Fruit fly (Drosophila melanogaster) whole organism, embryonic: Measurements from ENCODE around the gene CG14731.
A peak's percentile ranks its signal among the peaks of the same experiment; 100 is the strongest.

Source experiments
- CG10274 ChIP-seq: fragments of 200-800 bp; sonication (Bioruptor generic); optimal IDR thresholded peaks from 3 replicates; lab custom pipeline; 2017; ENCODE audit warnings: missing biosample characterization, mild to moderate bottlenecking, missing genetic modification characterization
- CG12744 ChIP-seq: fragments of 200-800 bp; sonication (Bioruptor generic); optimal IDR thresholded peaks from 2 replicates; lab custom pipeline; 2016; ENCODE audit warnings: missing biosample characterization, missing genetic modification characterization
- CG13894 ChIP-seq: fragments of 200-800 bp; sonication (Bioruptor generic); optimal IDR thresholded peaks from 3 replicates; lab custom pipeline; 2018; ENCODE audit warnings: missing biosample characterization, mild to moderate bottlenecking, missing genetic modification characterization, moderate library complexity
- CG14667 ChIP-seq: fragments of 200-800 bp; sonication (Bioruptor generic); IDR thresholded peaks from 2 replicates; pipeline ENCODE4 v1.3.6; 2022; ENCODE audit warnings: missing biosample characterization, missing genetic modification characterization
- CG14710 ChIP-seq: fragments of 200-800 bp; sonication (Bioruptor generic); optimal IDR thresholded peaks from 3 replicates; lab custom pipeline; 2019; ENCODE audit warnings: missing biosample characterization, mild to moderate bottlenecking, missing genetic modification characterization, moderate library complexity
- CG17612 ChIP-seq: fragments of 200-800 bp; sonication (Bioruptor generic); IDR thresholded peaks from 2 replicates; pipeline ENCODE4 v1.3.6; 2022; ENCODE audit warnings: missing biosample characterization, missing genetic modification characterization
- CG18011 ChIP-seq: fragments of 200-800 bp; sonication (Bioruptor generic); optimal IDR thresholded peaks from 2 replicates; lab custom pipeline; 2017; ENCODE audit warnings: missing biosample characterization, missing genetic modification characterization, mild to moderate bottlenecking, moderate library complexity, missing genotype
- CG3065 ChIP-seq: fragments of 200-800 bp; sonication (Bioruptor generic); optimal IDR thresholded peaks from 2 replicates; lab custom pipeline; 2016; ENCODE audit warnings: missing biosample characterization, missing genetic modification characterization
- CG33557 ChIP-seq: fragments of 200-800 bp; sonication (Bioruptor generic); optimal IDR thresholded peaks from 2 replicates; lab custom pipeline; 2019; ENCODE audit warnings: missing biosample characterization, mild to moderate bottlenecking, missing genetic modification characterization, moderate library complexity
- CG42726 ChIP-seq: fragments of 200-800 bp; sonication (Bioruptor generic); IDR thresholded peaks from 2 replicates; pipeline ENCODE4 v1.3.6; 2022; ENCODE audit warnings: missing biosample characterization, missing genetic modification characterization; ENCODE audit not compliant: partially characterized antibody
- CG43689 ChIP-seq: fragments of 200-800 bp; sonication (Bioruptor generic); IDR thresholded peaks from 2 replicates; pipeline ENCODE4 v1.3.6; 2022; ENCODE audit warnings: missing biosample characterization, missing genetic modification characterization
- CG4854 ChIP-seq: fragments of 200-800 bp; sonication (Bioruptor generic); optimal IDR thresholded peaks from 2 replicates; lab custom pipeline; 2016; ENCODE audit warnings: missing biosample characterization, missing genetic modification characterization, inconsistent platforms
- CG6683 ChIP-seq: fragments of 200-800 bp; sonication (Bioruptor generic); optimal IDR thresholded peaks from 2 replicates; lab custom pipeline; 2017; ENCODE audit warnings: missing biosample characterization, mild to moderate bottlenecking, missing genetic modification characterization, missing genetic modification reagents
- CG7745 ChIP-seq: fragments of 200-800 bp; sonication (Bioruptor generic); optimal IDR thresholded peaks from 2 replicates; lab custom pipeline; 2018; ENCODE audit warnings: missing biosample characterization, mild to moderate bottlenecking, missing genetic modification characterization, moderate library complexity
- CG7963 ChIP-seq: fragments of 200-800 bp; sonication (Bioruptor generic); IDR thresholded peaks from 3 replicates; pipeline ENCODE4 v1.3.6; 2022; ENCODE audit warnings: missing biosample characterization, missing genetic modification characterization; ENCODE audit not compliant: partially characterized antibody
- CG8478 ChIP-seq: fragments of >200 bp; optimal IDR thresholded peaks from 2 replicates; lab custom pipeline; 2018
- CG9437 ChIP-seq: fragments of 200-800 bp; sonication (Bioruptor generic); optimal IDR thresholded peaks from 2 replicates; lab custom pipeline; 2018; ENCODE audit warnings: missing biosample characterization, mild to moderate bottlenecking, missing genetic modification characterization
- CTCF ChIP-seq: fragments of 200-800 bp; sonication (Bioruptor generic); optimal IDR thresholded peaks from 2 replicates; lab custom pipeline; 2017; ENCODE audit warnings: missing biosample characterization, mild to moderate bottlenecking, missing genetic modification characterization, moderate library complexity
- Dll ChIP-seq: fragments of 200-800 bp; sonication (Bioruptor generic); IDR thresholded peaks from 4 replicates; pipeline ENCODE4 v1.3.6; 2022; ENCODE audit warnings: missing biosample characterization, missing genetic modification characterization; ENCODE audit not compliant: partially characterized antibody
- Drgx ChIP-seq: fragments of 200-800 bp; sonication (Bioruptor generic); IDR thresholded peaks from 2 replicates; pipeline ENCODE4 v1.3.6; 2022; ENCODE audit warnings: missing biosample characterization, missing genetic modification characterization
- ERR ChIP-seq: fragments of 200-800 bp; sonication (Bioruptor generic); optimal IDR thresholded peaks from 2 replicates; lab custom pipeline; 2016; ENCODE audit warnings: missing biosample characterization, missing genetic modification characterization
- Gsc ChIP-seq: fragments of 200-800 bp; sonication (Bioruptor generic); IDR thresholded peaks from 2 replicates; pipeline ENCODE4 v1.3.6; 2022; ENCODE audit warnings: missing biosample characterization, missing genetic modification characterization
- Hr3 ChIP-seq: fragments of 200-800 bp; sonication (Bioruptor generic); optimal IDR thresholded peaks from 3 replicates; lab custom pipeline; 2016; ENCODE audit warnings: missing biosample characterization, missing genetic modification characterization
- NC2β ChIP-seq: fragments of 200-800 bp; sonication (Bioruptor generic); optimal IDR thresholded peaks from 2 replicates; lab custom pipeline; 2016; ENCODE audit warnings: missing biosample characterization, missing genetic modification characterization
- NfI ChIP-seq: fragments of 200-800 bp; sonication (Bioruptor generic); optimal IDR thresholded peaks from 3 replicates; lab custom pipeline; 2018; ENCODE audit warnings: missing biosample characterization, mild to moderate bottlenecking, missing genetic modification characterization, moderate library complexity
- Sox102F ChIP-seq: fragments of 200-800 bp; sonication (Bioruptor generic); optimal IDR thresholded peaks from 2 replicates; lab custom pipeline; 2018; ENCODE audit warnings: missing biosample characterization, mild to moderate bottlenecking, missing genetic modification characterization, moderate library complexity
- Sry-δ ChIP-seq: fragments of 200-800 bp; sonication (Bioruptor generic); optimal IDR thresholded peaks from 2 replicates; lab custom pipeline; 2016; ENCODE audit warnings: missing biosample characterization, missing genetic modification characterization
- Stat92E ChIP-seq, 3 experiments: fragments of >200 bp in 2 of 3; fragments of 200-800 bp in 1 of 3; sonication (Bioruptor generic) in 1 of 3; optimal IDR thresholded peaks; 2 replicates each; lab custom pipeline; 2017 to 2019; ENCODE audit warnings: missing biosample characterization in 3 of 3, missing genetic modification characterization in 3 of 3, mild to moderate bottlenecking in 1 of 3, moderate library complexity in 1 of 3
- ara ChIP-seq: fragments of 200-800 bp; sonication (Bioruptor generic); IDR thresholded peaks from 2 replicates; pipeline ENCODE4 v1.3.6; 2022; ENCODE audit warnings: missing biosample characterization, missing genetic modification characterization
- cad ChIP-seq: fragments of >200 bp; optimal IDR thresholded peaks from 2 replicates; lab custom pipeline; 2017; ENCODE audit warnings: missing biosample characterization, missing genetic modification characterization
- crc ChIP-seq: fragments of 200-800 bp; sonication (Bioruptor generic); optimal IDR thresholded peaks from 2 replicates; lab custom pipeline; 2016; ENCODE audit warnings: missing biosample characterization, missing genetic modification characterization
- cwo ChIP-seq: fragments of 200-800 bp; sonication (Bioruptor generic); optimal IDR thresholded peaks from 3 replicates; lab custom pipeline; 2017; ENCODE audit warnings: missing biosample characterization, missing genetic modification characterization, mild to moderate bottlenecking, moderate library complexity, missing genetic modification reagents
- fd64A ChIP-seq: fragments of 200-800 bp; sonication (Bioruptor generic); optimal IDR thresholded peaks from 3 replicates; lab custom pipeline; 2018; ENCODE audit warnings: missing biosample characterization, mild to moderate bottlenecking, missing genetic modification characterization
- gce ChIP-seq: fragments of 200-800 bp; sonication (Bioruptor generic); IDR thresholded peaks from 3 replicates; pipeline ENCODE4 v1.3.6; 2022; ENCODE audit warnings: missing biosample characterization, missing genetic modification characterization
- gem ChIP-seq: fragments of 200-800 bp; sonication (Bioruptor generic); optimal IDR thresholded peaks from 2 replicates; lab custom pipeline; 2019; ENCODE audit warnings: missing biosample characterization, mild to moderate bottlenecking, missing genetic modification characterization, moderate library complexity
- gsb-n ChIP-seq: fragments of 200-800 bp; sonication (Bioruptor generic); optimal IDR thresholded peaks from 3 replicates; lab custom pipeline; 2018; ENCODE audit warnings: missing biosample characterization, mild to moderate bottlenecking, missing genetic modification characterization
- hb ChIP-seq: fragments of 200-800 bp; sonication (Bioruptor generic); IDR thresholded peaks from 3 replicates; pipeline ENCODE4 v1.3.6; 2022; ENCODE audit warnings: missing biosample characterization, missing genetic modification characterization; ENCODE audit not compliant: partially characterized antibody
- luna ChIP-seq: fragments of 200-800 bp; sonication (Bioruptor generic); optimal IDR thresholded peaks from 2 replicates; lab custom pipeline; 2016; ENCODE audit warnings: missing biosample characterization, missing genetic modification characterization
- mirr ChIP-seq: fragments of 200-800 bp; sonication (Bioruptor generic); optimal IDR thresholded peaks from 3 replicates; lab custom pipeline; 2018; ENCODE audit warnings: missing biosample characterization, mild to moderate bottlenecking, missing genetic modification characterization
- odd ChIP-seq: fragments of 200-800 bp; sonication (Bioruptor generic); optimal IDR thresholded peaks from 2 replicates; lab custom pipeline; 2017; ENCODE audit warnings: missing biosample characterization, mild to moderate bottlenecking, missing genetic modification characterization
- onecut ChIP-seq: fragments of 200-800 bp; sonication (Bioruptor generic); IDR thresholded peaks from 2 replicates; pipeline ENCODE4 v1.3.6; 2022; ENCODE audit warnings: missing biosample characterization, missing genetic modification characterization
- pfk ChIP-seq: fragments of 200-800 bp; sonication (Bioruptor generic); optimal IDR thresholded peaks from 2 replicates; lab custom pipeline; 2018; ENCODE audit warnings: missing biosample characterization, mild to moderate bottlenecking, missing genetic modification characterization, moderate library complexity
- pnt ChIP-seq: fragments of 200-800 bp; sonication (Bioruptor generic); optimal IDR thresholded peaks from 3 replicates; lab custom pipeline; 2016; ENCODE audit warnings: missing biosample characterization, missing genetic modification characterization
- prd ChIP-seq, 3 experiments: fragments of >200 bp in 2 of 3; fragments of 200-800 bp in 1 of 3; sonication (Bioruptor generic) in 1 of 3; optimal IDR thresholded peaks in 2 of 3; IDR thresholded peaks in 1 of 3; 2 replicates in 2 of 3; 3 replicates in 1 of 3; pipeline versions ENCODE4 v1.3.6 to Lab custom; 2017 to 2022; ENCODE audit warnings: missing biosample characterization in 1 of 3, missing genetic modification characterization in 1 of 3
- repo ChIP-seq: fragments of 200-800 bp; sonication (Bioruptor generic); optimal IDR thresholded peaks from 2 replicates; lab custom pipeline; 2016; ENCODE audit warnings: missing biosample characterization, missing genetic modification characterization
- run ChIP-seq: fragments of 200-800 bp; sonication (Bioruptor generic); optimal IDR thresholded peaks from 3 replicates; lab custom pipeline; 2018; ENCODE audit warnings: missing biosample characterization, mild to moderate bottlenecking, missing genetic modification characterization
- tio ChIP-seq: fragments of 200-800 bp; sonication (Bioruptor generic); optimal IDR thresholded peaks from 2 replicates; lab custom pipeline; 2017; ENCODE audit warnings: missing biosample characterization, missing genetic modification characterization, inconsistent platforms
- yki ChIP-seq: fragments of >200 bp; optimal IDR thresholded peaks from 3 replicates; lab custom pipeline; 2018

The CG14731 gene

dm6 chr3R:11887114-11888037, 43.7 kb upstream of the CG14731 start, which contains the start of gene mthl5 (continued):
- TF ChIP-seq Stat92E (GFP tag; optimal IDR thresholded peaks at IDR 0.05; lab: Kevin White, UChicago) (peak in 1 of 3 experiments; percentile 21), ERR (GFP tag; lab: Kevin White, UChicago) (peak; percentile 56), CG13894 (tag; lab: Kevin White, UChicago) (peak; percentile 7), CG14667 (peak; percentile 64), yki (lab: Kevin White, UChicago) (peak; percentile 86), crc (GFP tag; lab: Kevin White, UChicago) (peak; percentile 76), CG17612 (GFP tag; lab: Robert Waterston, UW) (peak; percentile 21; the same call in 1 of the 2 replicates), NfI (GFP tag; lab: Kevin White, UChicago) (peak; percentile 60), onecut (GFP tag; lab: Robert Waterston, UW) (peak; percentile 73), CG7745 (tag; lab: Kevin White, UChicago) (no peak), CG43689 (GFP tag; lab: Robert Waterston, UW) (peak; percentile 27; the same call in 1 of the 2 replicates), CG10274 (GFP tag; lab: Kevin White, UChicago) (peak; percentile 82), cad (GFP tag; lab: Kevin White, UChicago) (no peak), Drgx (GFP tag; lab: Robert Waterston, UW) (peak; percentile 71), repo (peak; percentile 55), CG8478 (lab: Kevin White, UChicago) (peak; percentile 63), cwo (GFP tag; lab: Kevin White, UChicago) (peak; percentile 66), Gsc (GFP tag; lab: Robert Waterston, UW) (peak; percentile 55), CG12744 (GFP tag; lab: Kevin White, UChicago) (peak; percentile 32), gem (tag; lab: Kevin White, UChicago) (peak; percentile 90), CG9437 (GFP tag; lab: Kevin White, UChicago) (peak; percentile 73), CG33557 (peak; percentile 81), CG14710 (tag; lab: Kevin White, UChicago) (peak; percentile 82), run (no peak), Sry-δ (peak; percentile 27), pfk (GFP tag; lab: Kevin White, UChicago) (no peak), fd64A (GFP tag; lab: Kevin White, UChicago) (no peak), CTCF (peak; percentile 7), CG7963 (GFP tag; lab: Robert Waterston, UW) (no peak), Sox102F (GFP tag; lab: Kevin White, UChicago) (peak; percentile 75), gce (GFP tag; lab: Robert Waterston, UW) (peak; percentile 43; the same call in 2 of the 3 replicates), CG42726 (GFP tag; lab: Robert Waterston, UW) (no peak), CG3065 (peak; percentile 13), pnt (GFP tag; lab: Kevin White, UChicago) (peak; percentile 75), mirr (no peak), gsb-n (tag; lab: Kevin White, UChicago) (peak; percentile 68), prd (optimal IDR thresholded peaks at IDR 0.05; lab: Kevin White, UChicago) (no peak), prd (GFP tag; IDR thresholded peaks at IDR 0.05; lab: Robert Waterston, UW) (peak; percentile 82), NC2β (GFP tag; lab: Kevin White, UChicago) (peak; percentile 36), Hr3 (GFP tag; lab: Kevin White, UChicago) (peak; percentile 81), luna (GFP tag; lab: Kevin White, UChicago) (no peak), CG4854 (no peak), ara (GFP tag; lab: Robert Waterston, UW) (peak; percentile 74; the same call in 1 of the 2 replicates), CG6683 (no peak), Dll (GFP tag; lab: Robert Waterston, UW) (0 out of 4 replicates have a peak, but pooled peaks have one; percentile 12), hb (GFP tag; lab: Robert Waterston, UW) (no peak), CG18011 (no peak), odd (GFP tag; lab: Kevin White, UChicago) (peak; percentile 22), tio (GFP tag; lab: Kevin White, UChicago) (peak; percentile 77)
